Worm (Caenorhabditis elegans) whole organism, L4/young adult: ENCODE measurements around the gene crm-1.

Experiments
- W03F9.2 ChIP-seq: fragments of 150-350 bp; optimal IDR thresholded peaks from 2 replicates; lab custom pipeline; 2014; ENCODE audit warnings: missing biosample characterization, missing genetic modification characterization
- dao-5 ChIP-seq: sonication (generic microtip); optimal IDR thresholded peaks from 2 replicates; lab custom pipeline; 2016; ENCODE audit warnings: missing genotype, missing genetic modification characterization, moderate library complexity, missing compliant biosample characterization
- him-1 ChIP-seq: sonication (generic microtip); optimal IDR thresholded peaks from 2 replicates; lab custom pipeline; 2016; ENCODE audit warnings: missing genotype, missing genetic modification reagents, missing genetic modification characterization, missing compliant biosample characterization

crm-1 gene

ce11 chrV:10332012-10332411 is at the start of gene crm-1:
crm-1 (minus strand) TSS chrV:10332112.
- TF ChIP-seq dao-5 = no peak
- TF ChIP-seq W03F9.2 = no peak

ce11 chrV:10379761-10380160 is 47.8 kb upstream of the crm-1 start:
- no peak for TF ChIP-seq W03F9.2
- TF ChIP-seq dao-5 = no peak
- no peak for TF ChIP-seq him-1 (tag; lab: Kevin White, UChicago)

DNA sequence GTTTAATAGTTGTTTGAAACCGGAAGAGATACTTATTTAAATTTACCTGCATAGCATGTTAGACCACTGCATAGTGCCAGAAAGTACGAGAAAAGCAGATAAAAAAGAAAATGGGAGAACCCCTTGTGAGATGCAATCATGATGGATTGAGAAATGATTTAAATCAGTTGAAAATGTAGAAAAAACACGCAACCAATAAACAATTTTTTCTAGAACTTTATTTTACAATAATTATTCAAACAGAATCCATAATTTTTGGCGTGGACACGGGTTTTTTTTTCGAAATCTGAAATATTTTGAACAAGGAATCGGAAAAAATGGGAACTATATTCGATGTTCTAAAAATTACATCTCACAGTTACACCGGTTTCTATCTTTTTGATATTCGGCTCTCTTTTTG is 47.4 kb upstream of the crm-1 start, which contains the start of gene AC3.12:
AC3.12 (minus strand) TSS at position 101 of the 400 bp plus-strand sequence.
- no peak for TF ChIP-seq him-1 (tag; lab: Kevin White, UChicago)
- no peak for TF ChIP-seq dao-5
- no peak for TF ChIP-seq W03F9.2

DNA sequence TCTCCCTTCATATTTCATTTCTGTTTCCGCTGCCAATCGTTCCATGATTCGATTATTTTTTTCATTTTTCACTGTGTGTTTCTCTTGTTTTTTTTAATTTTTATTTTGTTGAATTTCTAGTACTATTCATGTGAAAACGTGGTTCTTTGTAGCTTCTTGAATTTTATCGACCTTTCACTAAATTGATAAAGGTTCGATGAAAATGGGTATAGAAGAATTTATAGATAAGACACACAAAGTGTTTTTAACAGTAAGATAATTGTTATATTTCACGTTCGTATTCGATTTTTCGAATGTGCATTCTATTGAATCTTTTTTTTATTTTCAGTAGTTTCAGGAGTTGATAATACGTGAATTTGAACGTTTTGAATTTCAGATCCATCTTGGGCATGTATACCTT is 40.0 kb upstream of the crm-1 start, which contains the start of gene ugt-49:
ugt-49 (plus strand) TSS at position 371 of the 400 bp plus-strand sequence.
- no peak for TF ChIP-seq dao-5
- no peak for TF ChIP-seq W03F9.2
- no peak for TF ChIP-seq him-1 (tag; lab: Kevin White, UChicago)

DNA sequence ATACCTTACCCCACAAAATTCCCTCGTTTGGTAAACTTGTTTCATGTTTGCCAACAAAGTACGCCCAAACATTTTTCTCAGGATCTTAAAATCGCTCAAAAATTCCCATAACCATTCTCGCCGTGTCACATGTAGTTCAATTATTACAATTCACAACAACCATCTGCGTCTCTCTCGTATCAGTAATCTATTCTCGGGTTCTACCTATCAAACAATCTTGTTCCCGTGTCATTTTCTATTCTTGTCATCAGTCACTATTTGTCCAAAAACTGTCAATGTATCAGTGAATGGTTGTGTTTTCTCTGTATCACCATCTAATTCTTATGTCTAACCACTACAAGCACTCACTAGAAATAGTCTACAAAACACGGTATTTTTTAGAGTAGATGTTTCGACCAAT is 39.3 kb upstream of the crm-1 start:
- TF ChIP-seq him-1 (tag; lab: Kevin White, UChicago) = no peak
- TF ChIP-seq dao-5 = no peak
- no peak for TF ChIP-seq W03F9.2

ce11 chrV:10368256-10368655 is 36.3 kb upstream of the crm-1 start, which contains the start of gene sri-20:
sri-20 (plus strand) TSS chrV:10368556.
- TF ChIP-seq W03F9.2 (no peak), dao-5 (no peak), him-1 (tag; lab: Kevin White, UChicago) (no peak)

ce11 chrV:10363834-10364233 is 31.9 kb upstream of the crm-1 start:
- TF ChIP-seq dao-5 (no peak), W03F9.2 (no peak)

ce11 chrV:10361830-10362397 is 30.0 kb upstream of the crm-1 start, which contains the start of gene cash-1:
cash-1 (plus strand) TSS chrV:10362261.
- TF ChIP-seq W03F9.2 (peak; percentile 73), dao-5 (no peak)

ce11 chrV:10360186-10360585 is 28.3 kb upstream of the crm-1 start:
- TF ChIP-seq him-1 (tag; lab: Kevin White, UChicago) (no peak), dao-5 (no peak), W03F9.2 (no peak)

DNA sequence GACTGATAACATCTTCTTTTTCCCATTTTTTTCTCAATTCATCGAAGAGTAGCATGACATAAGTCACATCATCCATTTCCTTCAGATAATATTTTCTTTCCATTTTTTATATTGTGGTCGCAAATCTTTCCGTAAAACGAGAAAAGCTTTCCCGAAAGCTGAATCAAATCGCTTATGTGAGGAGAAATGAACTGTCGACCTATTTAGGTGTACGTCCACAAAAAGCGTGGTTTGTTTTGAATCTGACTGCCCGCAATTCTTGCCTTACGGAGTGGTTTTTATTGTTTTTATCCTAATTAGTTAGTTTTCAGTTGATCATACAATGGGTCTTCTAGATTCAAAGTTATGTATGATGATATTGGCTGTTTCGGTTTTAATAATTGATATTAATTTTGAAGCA is 26.3 kb upstream of the crm-1 start, which contains the start of gene ttll-15:
ttll-15 (plus strand) TSS at position 301 of the 400 bp plus-strand sequence.
- TF ChIP-seq dao-5 (no peak), W03F9.2 (no peak), him-1 (tag; lab: Kevin White, UChicago) (no peak)

DNA sequence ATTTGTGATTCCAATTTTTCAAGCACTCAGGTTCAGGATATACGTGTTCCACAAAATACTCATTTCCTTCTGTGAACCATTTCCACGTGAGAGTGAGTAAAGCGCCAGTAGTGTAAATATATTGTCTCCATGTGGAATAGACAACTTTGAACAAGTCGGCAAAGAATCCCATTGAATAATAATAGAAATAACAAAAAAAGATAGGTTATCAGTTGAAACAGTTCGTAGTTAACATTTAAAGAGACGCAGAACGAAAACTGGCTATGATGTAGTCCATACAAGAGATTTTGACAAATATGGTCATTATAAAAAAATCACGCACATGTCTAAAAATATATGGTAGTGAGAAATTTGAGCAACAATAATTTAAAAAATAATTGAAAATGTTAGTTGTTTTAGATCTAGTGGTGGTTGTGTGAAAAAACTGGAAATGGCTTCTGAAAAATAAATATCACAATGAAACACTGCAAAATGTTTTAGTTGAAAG is 25.6 kb upstream of the crm-1 start, which contains the start of gene ceeh-2:
ceeh-2 (minus strand) TSS at position 437 of the 487 bp plus-strand sequence.
- TF ChIP-seq him-1 (tag; lab: Kevin White, UChicago) (no peak), W03F9.2 (no peak), dao-5 (no peak)

- TF ChIP-seq W03F9.2 (peak; percentile 86), dao-5 (no peak), him-1 (tag; lab: Kevin White, UChicago) (peak; percentile 32)
Observed at ce11 chrV:10355773-10356335, 23.9 kb upstream of the crm-1 start, which contains the start of gene sluh-7. sluh-7 (minus strand) TSS chrV:10355823.

DNA sequence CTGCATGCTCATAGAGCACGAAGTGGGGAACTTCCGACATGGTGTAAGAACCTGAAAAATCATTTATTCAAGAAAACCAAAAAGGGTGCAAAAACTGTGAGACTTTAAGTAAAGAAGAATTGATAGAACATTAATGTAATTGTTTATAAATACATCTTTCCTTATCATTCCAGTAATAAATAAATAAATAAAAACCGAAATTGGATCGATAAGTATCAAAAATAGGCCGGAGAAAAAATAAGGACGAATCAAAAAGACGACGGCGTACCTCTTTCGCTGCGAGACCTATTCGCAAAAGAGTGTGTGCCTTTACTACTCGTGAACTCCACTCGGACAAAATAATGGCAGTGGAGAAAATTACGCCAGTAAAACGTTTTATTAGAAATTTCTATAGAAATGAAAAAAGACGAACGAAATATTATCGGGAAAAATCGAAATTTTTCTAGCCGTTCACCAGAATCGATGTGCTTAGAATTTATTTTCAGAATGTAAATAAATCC is 21.1 kb upstream of the crm-1 start, which contains the start of gene nol-56:
nol-56 (minus strand) TSS at position 51 of the 500 bp plus-strand sequence.
- TF ChIP-seq dao-5 (no peak), W03F9.2 (peak; percentile 93), him-1 (tag; lab: Kevin White, UChicago) (peak; percentile 28)

DNA sequence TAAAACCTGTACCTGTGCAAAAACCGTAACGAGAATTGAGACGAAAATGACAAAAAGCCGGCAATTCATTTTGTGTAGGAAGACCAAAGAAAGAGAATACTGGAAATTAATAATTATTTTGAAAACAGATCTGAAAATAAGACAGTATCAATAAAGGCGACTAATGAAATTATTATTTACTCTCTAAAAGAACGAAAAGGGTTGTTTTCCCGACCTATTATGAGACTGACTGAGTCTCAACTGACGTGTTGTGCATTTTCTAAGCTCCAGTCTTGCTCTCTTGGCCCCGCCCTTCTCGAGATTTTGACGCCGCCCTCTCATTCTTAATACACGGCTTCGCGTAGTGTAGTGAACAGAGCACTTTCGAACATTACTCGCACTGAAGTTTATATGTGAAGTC is 18.1 kb upstream of the crm-1 start, which contains the start of gene K07C5.9:
K07C5.9 (minus strand) TSS at position 101 of the 400 bp plus-strand sequence.
- TF ChIP-seq dao-5 (no peak), him-1 (tag; lab: Kevin White, UChicago) (no peak)

DNA sequence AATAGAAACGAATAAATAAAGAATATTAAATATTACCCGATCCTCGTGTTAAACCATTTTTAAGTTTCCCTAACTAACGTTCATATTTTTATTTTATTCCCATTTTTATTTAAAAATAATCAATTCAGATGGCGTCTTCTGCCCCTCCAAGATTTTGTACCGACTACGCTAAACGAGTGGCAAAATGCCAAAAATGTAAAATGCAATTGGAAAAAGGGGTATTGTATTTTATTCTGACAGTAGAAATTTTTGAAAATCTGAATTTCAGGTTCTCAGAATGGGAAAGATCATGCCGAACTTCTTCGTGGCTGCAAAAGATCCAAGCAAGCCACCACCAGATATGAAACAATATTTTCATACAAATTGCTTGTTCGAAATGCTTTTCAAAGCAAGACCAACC is 11.0 kb upstream of the crm-1 start, which contains the start of gene K07C5.3:
K07C5.3 (plus strand) TSS at position 129 of the 400 bp plus-strand sequence.
- TF ChIP-seq W03F9.2 (no peak), dao-5 (no peak), him-1 (tag; lab: Kevin White, UChicago) (no peak)
